Fruit fly (Drosophila melanogaster): Measurements from ENCODE around the gene Ude.

Ude gene

dm6 chr3R:24787042-24787565, 12.4 kb downstream of the Ude start, which contains the start of gene CG5805 (continued):
- TF ChIP-seq CG6272 (GFP tag; IDR thresholded peaks at IDR 0.05), result peak; percentile 63
- TF ChIP-seq CG8290 (GFP tag; optimal IDR thresholded peaks at IDR 0.05), result no peak
- TF ChIP-seq CG8290 (tag; optimal IDR thresholded peaks at IDR 0.05), result peak in 1 of 2 experiments; percentile 41
- no peak for TF ChIP-seq D (optimal IDR thresholded peaks at IDR 0.05)
- peak; percentile 79 for TF ChIP-seq D (GFP tag; optimal IDR thresholded peaks at IDR 0.05)
- TF ChIP-seq tx (GFP tag; optimal IDR thresholded peaks at IDR 0.05), result peak; percentile 35
- peak; percentile 50 for TF ChIP-seq kni (GFP tag; optimal IDR thresholded peaks at IDR 0.05)
- peak; percentile 35; the same call in 1 of the 3 replicates for TF ChIP-seq Opbp (GFP tag; IDR thresholded peaks at IDR 0.05; ENCODE audit: partially characterized antibody)
- peak; percentile 63 for TF ChIP-seq HLH3B (GFP tag; IDR thresholded peaks at IDR 0.05)
- TF ChIP-seq CG1832 (GFP tag; optimal IDR thresholded peaks at IDR 0.05), result no peak
- TF ChIP-seq corto (GFP tag; optimal IDR thresholded peaks at IDR 0.05), result no peak
- TF ChIP-seq Awh (GFP tag; IDR thresholded peaks at IDR 0.05), result peak; percentile 79
- no peak for TF ChIP-seq CG3838 (GFP tag; optimal IDR thresholded peaks at IDR 0.05)
- TF ChIP-seq salm (tag; optimal IDR thresholded peaks at IDR 0.05), result peak; percentile 40
- peak; percentile 18; the same call in 1 of the 2 replicates for TF ChIP-seq ro (GFP tag; IDR thresholded peaks at IDR 0.05)
- peak; percentile 70 for TF ChIP-seq CG2712 (tag; optimal IDR thresholded peaks at IDR 0.05)
- peak; percentile 88 for TF ChIP-seq CG17361 (GFP tag; IDR thresholded peaks at IDR 0.05)
- peak; percentile 10 for TF ChIP-seq Hand (GFP tag; optimal IDR thresholded peaks at IDR 0.05)
- TF ChIP-seq zen (tag; optimal IDR thresholded peaks at IDR 0.05), result peak; percentile 79
- TF ChIP-seq CG3065 (GFP tag; optimal IDR thresholded peaks at IDR 0.05), result peak; percentile 45
- TF ChIP-seq cg (GFP tag; optimal IDR thresholded peaks at IDR 0.05), result no peak
- TF ChIP-seq CG8281 (tag; optimal IDR thresholded peaks at IDR 0.05), result peak; percentile 68
- peak; percentile 63 for TF ChIP-seq jing (GFP tag; optimal IDR thresholded peaks at IDR 0.05)
- peak; percentile 63 for TF ChIP-seq CG12744 (GFP tag; optimal IDR thresholded peaks at IDR 0.05)
- peak; percentile 93 for TF ChIP-seq CG13775 (GFP tag; optimal IDR thresholded peaks at IDR 0.05)
- peak; percentile 92 for TF ChIP-seq CG12659 (GFP tag; optimal IDR thresholded peaks at IDR 0.05)
- TF ChIP-seq disco-r (GFP tag; optimal IDR thresholded peaks at IDR 0.05), result peak; percentile 69
- no peak for TF ChIP-seq h (optimal IDR thresholded peaks at IDR 0.05)
- no peak for TF ChIP-seq hbn (GFP tag; IDR thresholded peaks at IDR 0.05; ENCODE audit: partially characterized antibody)
- peak; percentile 85 for TF ChIP-seq CG31441 (GFP tag; IDR thresholded peaks at IDR 0.05)
- peak; percentile 86 for TF ChIP-seq nmo (GFP tag; optimal IDR thresholded peaks at IDR 0.05)
- peak; percentile 31 for TF ChIP-seq run (tag; optimal IDR thresholded peaks at IDR 0.05)
- TF ChIP-seq H2.0 (GFP tag; IDR thresholded peaks at IDR 0.05), result peak; percentile 82
- no peak for TF ChIP-seq Hr39 (optimal IDR thresholded peaks at IDR 0.05)
- TF ChIP-seq cato (GFP tag; optimal IDR thresholded peaks at IDR 0.05; ENCODE audit: borderline replicate concordance), result peak; percentile 68
- peak; percentile 72 for TF ChIP-seq Dek (tag; optimal IDR thresholded peaks at IDR 0.05)
- peak; percentile 47 for TF ChIP-seq TFAM (GFP tag; optimal IDR thresholded peaks at IDR 0.05)
- TF ChIP-seq NFAT (GFP tag; IDR thresholded peaks at IDR 0.05), result peak; percentile 78
- no peak; the same call in 1 of the 2 replicates for TF ChIP-seq Ravus (GFP tag; IDR thresholded peaks at IDR 0.05)
- TF ChIP-seq chinmo (GFP tag; IDR thresholded peaks at IDR 0.05; ENCODE audit: partially characterized antibody), result no peak
- TF ChIP-seq ATbp (GFP tag; optimal IDR thresholded peaks at IDR 0.05), result peak; percentile 70
- TF ChIP-seq BEAF-32 (GFP tag; optimal IDR thresholded peaks at IDR 0.05), result peak; percentile 38
- peak; percentile 66 for TF ChIP-seq fu2 (GFP tag; optimal IDR thresholded peaks at IDR 0.05)
- peak; percentile 88 for TF ChIP-seq CG32532 (GFP tag; IDR thresholded peaks at IDR 0.05)
- peak; percentile 89 for TF ChIP-seq ken (GFP tag; IDR thresholded peaks at IDR 0.05)
- peak; percentile 58 for TF ChIP-seq CG13894 (tag; optimal IDR thresholded peaks at IDR 0.05)
- peak; percentile 82 to 96 for TF ChIP-seq insv (GFP tag; optimal IDR thresholded peaks at IDR 0.05)
- peak; percentile 61 for TF ChIP-seq CG18011 (GFP tag; optimal IDR thresholded peaks at IDR 0.05)
- TF ChIP-seq Bgb (GFP tag; IDR thresholded peaks at IDR 0.05; ENCODE audit: partially characterized antibody), result 0 out of 2 replicates have a peak, but pooled peaks have one; percentile 29
- no peak for TF ChIP-seq pnt (GFP tag; optimal IDR thresholded peaks at IDR 0.05)
- no peak for TF ChIP-seq CG30020 (tag; optimal IDR thresholded peaks at IDR 0.05)

Data from whole organism, embryonic.